Worm (Caenorhabditis elegans) whole organism, mixed stage, embryonic: ENCODE data around the gene ZK105.5.

ENCODE experiments used
- ces-1 ChIP-seq: fragments of 150-350 bp; optimal IDR thresholded peaks from 2 replicates; lab custom pipeline; 2014; ENCODE audit warnings: missing biosample characterization, missing genetic modification reagents, missing genetic modification characterization
- elt-1 ChIP-seq: sonication (generic microtip); optimal IDR thresholded peaks from 2 replicates; lab custom pipeline; 2017; ENCODE audit warnings: missing genetic modification characterization, mild to moderate bottlenecking, missing compliant biosample characterization, antibody characterized with exemption, moderate library complexity, borderline replicate concordance; ENCODE audit not compliant: insufficient read depth
- elt-3 ChIP-seq: fragments of 150-350 bp; optimal IDR thresholded peaks from 2 replicates; lab custom pipeline; 2014; ENCODE audit warnings: missing biosample characterization, missing genetic modification characterization
- lin-13 ChIP-seq: fragments of 150-350 bp; optimal IDR thresholded peaks from 2 replicates; lab custom pipeline; 2014; ENCODE audit warnings: missing biosample characterization, missing genetic modification characterization
- snpc-4 ChIP-seq: fragments of 150-350 bp; optimal IDR thresholded peaks from 2 replicates; lab custom pipeline; 2014; ENCODE audit warnings: missing biosample characterization, missing genetic modification characterization
- unc-39 ChIP-seq: fragments of 150-350 bp; optimal IDR thresholded peaks from 2 replicates; lab custom pipeline; 2014; ENCODE audit warnings: missing biosample characterization, missing genetic modification characterization

DNA sequence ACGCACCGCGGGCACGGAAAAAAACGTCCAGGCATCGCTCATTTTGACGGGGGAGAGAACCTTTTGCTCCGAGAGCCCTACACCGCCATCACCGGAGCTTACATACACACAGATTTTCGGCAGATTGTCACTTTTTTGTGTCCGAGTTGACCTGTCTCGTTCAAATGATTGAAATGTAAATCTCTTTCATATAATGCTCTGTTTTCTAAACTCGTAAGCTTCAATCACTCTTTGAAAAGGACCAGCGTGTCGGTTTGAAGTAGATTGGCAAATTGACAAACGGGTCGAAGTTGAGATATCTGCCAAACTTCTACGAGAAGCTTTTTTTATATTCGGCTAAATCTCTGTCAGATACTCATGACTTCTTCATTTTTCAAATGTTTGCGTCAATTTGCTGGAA is 29.6 kb upstream of the ZK105.5 start:
- TF ChIP-seq elt-1 (tag; lab: Kevin White, UChicago): no peak
- TF ChIP-seq snpc-4 (tag; lab: Kevin White, UChicago): no peak
- TF ChIP-seq lin-13 (tag; lab: Kevin White, UChicago): no peak
- no peak for TF ChIP-seq unc-39 (tag; lab: Kevin White, UChicago)
- no peak for TF ChIP-seq ces-1
- TF ChIP-seq elt-3: no peak
